Fruit fly (Drosophila melanogaster): ENCODE measurements around the gene CG14132.
A peak's percentile ranks its signal among the peaks of the same experiment; 100 is the strongest.

Gene CG14132

DNA sequence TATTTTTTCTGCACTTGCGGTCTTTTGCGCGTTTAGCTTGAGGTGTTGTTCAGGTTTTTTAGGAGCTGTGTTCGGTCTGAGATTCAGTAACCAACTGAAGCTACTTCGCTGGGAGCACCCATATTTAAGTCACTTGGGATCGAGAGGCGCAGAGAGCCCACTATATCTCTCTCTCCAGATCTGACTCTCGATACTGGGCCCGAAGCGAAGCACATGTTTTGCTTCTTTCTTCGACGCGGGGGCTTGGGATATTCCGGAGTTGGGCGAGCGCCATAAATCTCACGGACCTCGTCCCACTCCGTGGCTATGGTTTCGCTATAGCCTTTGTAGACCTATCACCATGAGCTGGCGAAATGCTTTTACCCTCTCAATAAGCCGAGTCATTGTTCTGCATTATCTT, at the start of gene CG14132:
TSS of gene CG14132 (minus strand) at position 99 of the 400 bp plus-strand sequence.
- TF ChIP-seq tj (GFP tag; optimal IDR thresholded peaks at IDR 0.05) (no peak), CG11617 (GFP tag; optimal IDR thresholded peaks at IDR 0.05) (no peak), ovo (GFP tag; optimal IDR thresholded peaks at IDR 0.05) (no peak), Mnt (GFP tag; optimal IDR thresholded peaks at IDR 0.05) (no peak), pad (GFP tag; optimal IDR thresholded peaks at IDR 0.05) (no peak), bab1 (GFP tag; optimal IDR thresholded peaks at IDR 0.05) (no peak)

DNA sequence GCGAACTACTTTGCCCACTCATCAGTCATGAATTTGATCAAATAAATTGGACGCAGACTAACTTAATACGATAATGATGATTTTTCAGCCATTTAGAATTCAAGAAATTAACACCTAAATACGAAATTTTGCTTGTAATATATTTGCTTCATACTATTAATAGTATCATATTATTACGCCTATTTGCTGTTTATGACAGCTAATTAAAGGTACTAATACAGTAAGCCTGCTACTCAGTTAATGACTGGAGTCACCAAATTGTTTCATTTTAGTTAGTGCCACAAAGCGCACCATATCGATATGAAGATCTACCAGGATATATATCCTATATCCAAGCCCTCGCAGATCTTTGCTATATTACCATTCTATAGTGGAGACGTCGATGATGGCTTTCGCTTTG, 35.9 kb upstream of the CG14132 start, which contains the start of gene Gr68a:
TSS of gene Gr68a (plus strand) at position 301 of the 400 bp plus-strand sequence.
- TF ChIP-seq CG1620 (GFP tag; optimal IDR thresholded peaks at IDR 0.05) = no peak
- no peak for TF ChIP-seq cnc (optimal IDR thresholded peaks at IDR 0.05)
- no peak for TF ChIP-seq Hr96 (GFP tag; optimal IDR thresholded peaks at IDR 0.05)
- TF ChIP-seq CG7101 (tag; optimal IDR thresholded peaks at IDR 0.05) = no peak
- no peak for TF ChIP-seq Mnt (GFP tag; optimal IDR thresholded peaks at IDR 0.05)
- TF ChIP-seq cic (GFP tag; optimal IDR thresholded peaks at IDR 0.05) = no peak
- TF ChIP-seq tj (GFP tag; optimal IDR thresholded peaks at IDR 0.05) = no peak
- TF ChIP-seq ovo (GFP tag; optimal IDR thresholded peaks at IDR 0.05) = no peak
- no peak for TF ChIP-seq kay (GFP tag; ENCODE audit: borderline replicate concordance)
- no peak for TF ChIP-seq CG14711 (tag; optimal IDR thresholded peaks at IDR 0.05)
- no peak for TF ChIP-seq CG33017 (tag; optimal IDR thresholded peaks at IDR 0.05)
- no peak for TF ChIP-seq Crg-1 (GFP tag; optimal IDR thresholded peaks at IDR 0.05)
- no peak for TF ChIP-seq CG7045 (GFP tag; optimal IDR thresholded peaks at IDR 0.05)
- no peak for TF ChIP-seq CG11617 (GFP tag; optimal IDR thresholded peaks at IDR 0.05)

- TF ChIP-seq CG1620 (GFP tag; optimal IDR thresholded peaks at IDR 0.05) (no peak), CG7045 (GFP tag; optimal IDR thresholded peaks at IDR 0.05) (no peak), Crg-1 (GFP tag; optimal IDR thresholded peaks at IDR 0.05) (no peak), cnc (optimal IDR thresholded peaks at IDR 0.05) (no peak), ovo (GFP tag; optimal IDR thresholded peaks at IDR 0.05) (no peak), Clk (GFP tag; optimal IDR thresholded peaks at IDR 0.05) (no peak), Hr96 (GFP tag; optimal IDR thresholded peaks at IDR 0.05) (no peak), CG12768 (GFP tag; optimal IDR thresholded peaks at IDR 0.05) (no peak), kay (GFP tag; ENCODE audit: borderline replicate concordance) (no peak), toe (GFP tag; optimal IDR thresholded peaks at IDR 0.05) (no peak), pad (GFP tag; optimal IDR thresholded peaks at IDR 0.05) (no peak), CG5204 (GFP tag; optimal IDR thresholded peaks at IDR 0.05) (no peak), CG14711 (tag; optimal IDR thresholded peaks at IDR 0.05) (no peak), tj (GFP tag; optimal IDR thresholded peaks at IDR 0.05) (no peak), Mnt (GFP tag; optimal IDR thresholded peaks at IDR 0.05) (no peak), CG7101 (tag; optimal IDR thresholded peaks at IDR 0.05) (no peak), CG11617 (GFP tag; optimal IDR thresholded peaks at IDR 0.05) (no peak), bab1 (GFP tag; optimal IDR thresholded peaks at IDR 0.05) (no peak), cic (GFP tag; optimal IDR thresholded peaks at IDR 0.05) (no peak)
Measured at dm6 chr3L:11731841-11732240, 16.8 kb upstream of the CG14132 start, which contains the start of gene CG32087. Gene CG32087, plus strand, starts transcription at chr3L:11732141.

DNA sequence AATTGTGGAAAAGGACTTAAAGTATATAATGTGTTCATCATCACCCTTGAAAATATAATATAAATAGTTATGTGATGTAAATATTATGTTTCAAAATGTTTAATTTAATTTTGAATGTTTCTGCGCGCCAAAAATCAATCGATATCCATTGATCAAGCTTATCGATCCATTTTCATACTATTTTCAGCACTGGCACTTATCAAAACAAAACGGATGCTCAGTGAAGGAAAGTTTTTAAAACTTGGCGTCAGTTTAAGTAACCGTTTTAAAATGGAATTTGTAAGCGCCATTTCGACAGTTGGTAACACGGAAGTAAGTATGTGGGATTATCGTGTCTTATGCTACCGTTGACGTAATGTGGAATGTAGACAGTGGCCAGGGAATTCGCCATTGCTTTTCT, 13.1 kb upstream of the CG14132 start, which contains the start of gene sunn:
TSS of gene sunn (plus strand) at position 202 of the 400 bp plus-strand sequence.
- no peak for TF ChIP-seq CG12768 (GFP tag; optimal IDR thresholded peaks at IDR 0.05)
- TF ChIP-seq kay (GFP tag; ENCODE audit: borderline replicate concordance) = peak; percentile 86
- no peak for TF ChIP-seq Clk (GFP tag; optimal IDR thresholded peaks at IDR 0.05)
- TF ChIP-seq toe (GFP tag; optimal IDR thresholded peaks at IDR 0.05) = no peak
- TF ChIP-seq bab1 (GFP tag; optimal IDR thresholded peaks at IDR 0.05) = no peak

DNA sequence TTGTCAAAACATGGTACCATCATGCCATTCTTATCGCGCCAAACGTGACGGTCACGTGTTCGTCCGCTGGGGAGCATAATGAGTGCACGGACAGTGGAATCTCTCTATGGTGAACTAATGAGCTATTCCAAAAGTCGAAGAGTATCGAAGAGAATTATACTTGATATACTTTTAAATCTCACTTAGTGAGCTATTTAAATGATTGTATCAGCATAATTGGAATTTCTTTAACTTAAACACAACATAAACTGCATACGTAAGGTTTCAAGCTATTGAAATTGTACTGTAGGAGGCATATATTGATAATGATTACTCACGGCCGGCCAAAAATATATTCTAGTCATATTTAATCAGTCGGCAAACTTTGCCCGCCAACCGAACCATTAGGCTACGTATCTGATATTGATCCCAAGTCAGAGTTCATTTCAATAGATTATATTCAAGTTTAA, 6.4 kb upstream of the CG14132 start:
- TF ChIP-seq tj (GFP tag; optimal IDR thresholded peaks at IDR 0.05) (peak; percentile 77), Mnt (GFP tag; optimal IDR thresholded peaks at IDR 0.05) (no peak), CG7101 (tag; optimal IDR thresholded peaks at IDR 0.05) (peak; percentile 54), bab1 (GFP tag; optimal IDR thresholded peaks at IDR 0.05) (no peak), Crg-1 (GFP tag; optimal IDR thresholded peaks at IDR 0.05) (no peak), ovo (GFP tag; optimal IDR thresholded peaks at IDR 0.05) (no peak), CG14711 (tag; optimal IDR thresholded peaks at IDR 0.05) (peak; percentile 48), pad (GFP tag; optimal IDR thresholded peaks at IDR 0.05) (no peak), CG5204 (GFP tag; optimal IDR thresholded peaks at IDR 0.05) (peak; percentile 4), Hr96 (GFP tag; optimal IDR thresholded peaks at IDR 0.05) (peak; percentile 4), CG33017 (tag; optimal IDR thresholded peaks at IDR 0.05) (peak; percentile 43), kay (GFP tag; ENCODE audit: borderline replicate concordance) (no peak), CG12768 (GFP tag; optimal IDR thresholded peaks at IDR 0.05) (no peak)

DNA sequence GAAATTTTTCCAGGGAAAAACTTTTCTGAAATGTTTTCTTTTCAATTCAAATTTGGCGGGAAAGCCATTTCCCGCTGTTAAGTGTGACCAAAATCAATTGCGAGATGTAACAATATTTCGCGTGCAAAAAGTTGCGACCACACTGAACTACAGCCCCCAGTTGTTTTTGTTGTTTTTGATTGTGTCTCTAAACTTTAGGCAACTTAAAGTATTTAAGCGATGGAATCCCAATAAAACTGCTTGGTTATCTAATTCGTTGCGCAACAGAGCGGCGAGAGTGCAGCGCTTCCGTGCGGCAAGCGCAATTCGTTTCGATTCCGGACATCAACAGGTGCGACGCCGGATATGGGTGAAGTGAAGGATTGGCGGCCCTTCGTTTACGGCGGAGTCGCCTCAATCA, 5.7 kb upstream of the CG14132 start, which contains the start of gene Bmcp:
TSS of gene Bmcp (plus strand) at position 155 of the 400 bp plus-strand sequence.
- peak; percentile 42 for TF ChIP-seq bab1 (GFP tag; optimal IDR thresholded peaks at IDR 0.05)
- no peak for TF ChIP-seq CG11617 (GFP tag; optimal IDR thresholded peaks at IDR 0.05)

- no peak for TF ChIP-seq Mnt (GFP tag; optimal IDR thresholded peaks at IDR 0.05)
- TF ChIP-seq CG14711 (tag; optimal IDR thresholded peaks at IDR 0.05) = no peak
- TF ChIP-seq pad (GFP tag; optimal IDR thresholded peaks at IDR 0.05) = no peak
- TF ChIP-seq CG7045 (GFP tag; optimal IDR thresholded peaks at IDR 0.05) = no peak
- TF ChIP-seq CG7101 (tag; optimal IDR thresholded peaks at IDR 0.05) = no peak
- TF ChIP-seq tj (GFP tag; optimal IDR thresholded peaks at IDR 0.05) = no peak
- no peak for TF ChIP-seq kay (GFP tag; ENCODE audit: borderline replicate concordance)
- no peak for TF ChIP-seq cnc (optimal IDR thresholded peaks at IDR 0.05)
- no peak for TF ChIP-seq CG1620 (GFP tag; optimal IDR thresholded peaks at IDR 0.05)
- no peak for TF ChIP-seq CG33017 (tag; optimal IDR thresholded peaks at IDR 0.05)
- TF ChIP-seq toe (GFP tag; optimal IDR thresholded peaks at IDR 0.05) = no peak
- no peak for TF ChIP-seq CG12768 (GFP tag; optimal IDR thresholded peaks at IDR 0.05)
- no peak for TF ChIP-seq Crg-1 (GFP tag; optimal IDR thresholded peaks at IDR 0.05)
- no peak for TF ChIP-seq CG5204 (GFP tag; optimal IDR thresholded peaks at IDR 0.05)
- no peak for TF ChIP-seq Clk (GFP tag; optimal IDR thresholded peaks at IDR 0.05)
Measured at dm6 chr3L:11717993-11718392, 2.9 kb upstream of the CG14132 start.
